Worm (Caenorhabditis elegans): ENCODE measurements around the gene D2096.12.

The D2096.12 gene

DNA sequence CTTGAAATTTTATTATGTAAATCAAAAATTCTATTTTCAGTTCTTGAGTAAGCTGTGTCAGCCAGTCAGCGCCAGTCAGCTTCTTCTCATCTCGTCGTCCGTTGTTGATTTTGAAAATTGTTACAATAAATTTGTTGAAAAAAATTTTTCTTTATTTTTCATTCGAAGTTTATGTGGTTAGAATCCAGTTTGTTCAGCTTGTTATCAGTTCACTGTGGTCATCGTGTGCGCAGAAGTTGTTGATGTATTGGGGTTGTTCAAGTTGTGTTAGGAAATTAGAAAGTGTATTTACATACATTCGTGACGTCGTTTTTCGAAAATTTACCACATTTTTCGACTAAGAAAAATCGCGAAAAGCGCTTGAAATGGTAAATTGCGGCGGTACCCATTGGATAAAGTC lies 34.6 kb downstream of the D2096.12 start:
- TF ChIP-seq unc-62 (GFP tag; optimal IDR thresholded peaks at IDR 0.05) (no peak), mab-5 (tag; optimal IDR thresholded peaks at IDR 0.05) (no peak), blmp-1 (tag; optimal IDR thresholded peaks at IDR 0.05) (no peak), ceh-39 (tag; optimal IDR thresholded peaks at IDR 0.05) (no peak), flh-1 (GFP tag; optimal IDR thresholded peaks at IDR 0.05) (no peak), mep-1 (tag; optimal IDR thresholded peaks at IDR 0.05) (no peak)

All from whole organism, mixed stage, embryonic.